Fruit fly (Drosophila melanogaster) ovary, adult (tissue): ENCODE measurements around the gene CtsL4.
A peak's percentile ranks its signal among the peaks of the same experiment; 100 is the strongest.

Source experiments
- CG17801 ChIP-seq: fragments of 200-800 bp; optimal IDR thresholded peaks from 2 replicates; lab custom pipeline; 2019; ENCODE audit warnings: missing biosample characterization, mild to moderate bottlenecking, missing genetic modification characterization, moderate library complexity; ENCODE audit not compliant: partially characterized antibody

CtsL4 gene

DNA sequence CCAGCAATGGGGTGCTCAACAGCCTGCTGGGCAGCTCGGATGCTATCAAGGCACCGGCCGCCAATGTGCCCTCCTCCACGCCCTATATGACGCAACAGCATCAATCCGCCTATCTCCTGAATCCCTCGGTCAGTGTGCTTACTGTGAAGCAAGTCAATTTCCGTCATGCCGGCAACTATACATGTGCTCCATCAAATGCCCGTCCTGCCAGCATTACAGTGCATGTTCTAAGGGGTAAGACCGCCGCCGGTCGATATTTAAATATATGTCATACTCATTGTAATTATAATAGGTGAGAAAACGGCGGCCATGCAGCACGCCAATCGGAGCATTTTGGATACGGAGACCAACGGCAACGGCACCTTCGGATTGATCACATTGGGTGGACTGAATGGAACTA is 22.2 kb upstream of the CtsL4 start:
- TF ChIP-seq CG17801 = no peak

DNA sequence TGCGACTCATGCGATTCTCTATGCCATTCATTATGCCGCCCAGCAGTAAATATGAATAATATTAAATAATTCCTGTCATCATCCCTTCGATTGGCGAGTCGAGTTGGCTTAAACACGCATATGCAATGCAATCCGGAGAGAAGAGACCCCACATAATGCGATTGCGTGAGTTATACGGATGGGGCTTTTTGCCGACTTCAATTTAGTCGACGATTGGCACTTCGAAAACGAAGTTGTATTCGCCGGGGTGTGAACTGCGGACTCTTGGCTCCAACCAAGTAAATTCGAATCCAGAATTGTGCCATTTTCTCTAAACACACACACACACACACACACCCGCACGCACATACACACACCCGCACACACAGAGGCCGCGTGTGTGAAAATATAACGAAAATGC is 19.9 kb upstream of the CtsL4 start:
- no peak for TF ChIP-seq CG17801

DNA sequence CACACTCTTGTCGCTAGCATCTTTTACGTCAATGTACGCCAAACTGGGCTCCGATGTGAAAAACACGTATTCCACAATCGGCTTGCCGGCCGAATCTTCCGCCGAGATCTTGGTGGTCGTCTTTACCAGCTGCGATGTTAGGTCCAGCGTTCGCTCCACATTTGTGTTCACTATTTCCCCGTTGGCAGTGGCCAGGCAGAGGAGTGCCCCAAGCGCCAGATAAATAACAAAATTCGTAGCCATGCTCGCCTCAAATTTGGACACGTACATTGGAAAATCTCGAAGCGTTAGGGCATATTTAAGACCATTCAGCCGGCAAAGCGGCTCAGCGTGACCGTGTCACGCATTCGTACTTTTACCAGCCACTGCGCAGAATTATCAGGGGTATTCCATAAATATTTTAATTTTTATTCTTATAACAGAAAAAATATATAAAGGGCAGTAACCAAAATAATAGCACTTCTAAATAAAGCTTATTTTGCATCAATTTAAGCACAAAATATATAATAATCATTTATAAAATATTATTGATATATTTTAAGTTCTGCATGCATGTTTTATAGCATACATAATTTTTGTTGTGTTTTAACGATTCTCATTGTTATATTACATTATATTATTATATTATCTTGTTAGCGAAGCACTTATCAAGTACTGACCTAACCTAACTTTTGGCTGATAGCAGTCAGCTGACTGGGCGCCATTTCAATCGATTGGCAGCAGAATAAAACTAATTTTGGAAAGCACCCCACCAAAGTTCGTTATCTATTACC is 19.3 kb upstream of the CtsL4 start, which contains the start of the genes CG33303 and dpr19:
Gene CG33303, minus strand, starts transcription at position 294 of the 773 bp plus-strand sequence.
Gene dpr19, plus strand, starts transcription at position 705 of the 773 bp plus-strand sequence.
- peak; percentile 59 for TF ChIP-seq CG17801

DNA sequence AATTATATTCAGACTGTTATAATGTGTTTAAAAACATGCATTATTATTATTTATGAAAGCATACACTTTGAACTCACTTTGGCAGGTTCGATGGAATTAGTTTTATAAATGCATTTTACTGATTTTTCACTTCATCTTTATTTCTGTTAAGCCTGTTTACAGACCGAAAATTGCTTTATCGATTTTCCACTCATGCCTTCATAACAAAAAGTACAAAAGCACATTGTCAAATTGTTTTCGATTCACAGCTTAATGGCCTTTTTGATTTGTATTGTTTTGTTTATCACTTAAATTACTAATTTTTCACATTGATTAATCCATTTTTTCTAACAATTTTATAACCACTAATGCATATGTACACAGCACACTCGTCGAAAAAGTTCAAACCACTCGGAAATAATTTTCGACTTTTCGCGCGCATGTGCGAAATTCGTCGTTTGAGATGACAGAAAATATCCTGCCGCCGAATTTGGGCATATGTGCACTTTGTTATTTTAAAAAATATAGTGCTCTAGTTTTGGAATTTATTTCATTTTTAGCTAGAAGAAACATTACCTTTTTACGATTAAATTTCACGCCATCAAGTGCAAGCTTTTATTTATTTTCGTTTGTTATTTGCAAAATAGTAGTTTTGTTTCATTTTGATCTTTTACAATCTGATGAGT is 17.3 kb upstream of the CtsL4 start, which contains the start of gene rho-5:
Gene rho-5, minus strand, starts transcription at position 296 of the 665 bp plus-strand sequence.
- TF ChIP-seq CG17801 = no peak

DNA sequence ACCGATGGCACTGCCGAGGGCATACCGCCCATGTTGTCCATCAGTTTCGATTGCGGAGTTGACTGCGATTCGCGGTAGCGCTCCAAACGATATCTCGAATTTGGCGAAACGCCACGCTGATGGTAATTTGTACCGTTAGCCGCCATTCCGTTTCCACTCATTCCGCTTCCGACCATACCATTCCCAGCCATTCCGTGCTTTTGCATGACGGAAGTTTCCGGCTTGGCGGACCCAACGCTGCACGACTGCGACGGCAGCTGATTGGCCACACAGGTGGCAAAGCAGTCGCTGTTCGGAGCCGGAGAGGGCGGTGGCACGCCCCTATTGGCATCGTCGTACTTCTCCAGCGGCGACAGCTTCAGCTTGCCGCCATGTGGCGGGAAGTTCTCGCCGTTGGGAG is 15.9 kb upstream of the CtsL4 start:
- no peak for TF ChIP-seq CG17801

DNA sequence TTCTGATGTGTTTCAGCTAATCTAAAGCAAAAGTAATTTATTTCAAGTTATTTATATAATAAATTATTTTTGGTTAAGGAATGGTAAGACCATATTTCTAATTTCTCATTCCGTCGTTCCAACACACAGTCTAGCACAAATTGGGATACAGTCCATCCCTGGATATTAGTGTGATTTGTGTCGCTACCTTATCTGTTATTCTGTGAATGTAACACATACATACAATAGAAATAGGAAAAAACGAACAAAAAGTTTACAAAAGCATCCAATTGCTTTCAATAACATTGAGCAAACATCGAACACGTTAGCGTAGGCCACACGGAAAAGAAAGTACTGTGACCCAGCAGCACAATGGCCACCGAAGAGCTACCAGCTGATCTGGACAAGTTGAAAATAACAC is 10.1 kb upstream of the CtsL4 start, which contains the start of gene CG5056:
Gene CG5056, plus strand, starts transcription at position 168 of the 400 bp plus-strand sequence.
- peak; percentile 67 for TF ChIP-seq CG17801

DNA sequence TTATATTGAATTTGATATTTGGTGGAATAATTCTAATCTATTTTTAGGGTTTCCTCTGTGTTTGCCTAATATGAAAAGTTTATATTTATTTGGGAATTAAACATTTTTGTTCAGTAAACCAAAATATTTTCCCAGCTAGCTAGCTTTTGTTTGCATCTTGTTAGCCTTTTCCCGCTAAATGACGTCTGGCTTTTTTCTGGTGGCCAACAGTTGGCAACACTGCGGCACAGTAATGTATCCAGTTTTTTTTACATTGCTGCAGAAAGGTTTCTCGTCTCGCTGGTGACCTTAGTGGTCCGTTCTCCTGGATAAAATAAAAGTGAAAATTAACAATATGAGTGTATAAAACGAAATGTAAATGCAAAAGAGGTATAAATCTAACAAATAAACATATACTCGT is 7.8 kb upstream of the CtsL4 start, which contains the start of gene lft:
Gene lft, plus strand, starts transcription at position 243 of the 400 bp plus-strand sequence.
- no peak for TF ChIP-seq CG17801

DNA sequence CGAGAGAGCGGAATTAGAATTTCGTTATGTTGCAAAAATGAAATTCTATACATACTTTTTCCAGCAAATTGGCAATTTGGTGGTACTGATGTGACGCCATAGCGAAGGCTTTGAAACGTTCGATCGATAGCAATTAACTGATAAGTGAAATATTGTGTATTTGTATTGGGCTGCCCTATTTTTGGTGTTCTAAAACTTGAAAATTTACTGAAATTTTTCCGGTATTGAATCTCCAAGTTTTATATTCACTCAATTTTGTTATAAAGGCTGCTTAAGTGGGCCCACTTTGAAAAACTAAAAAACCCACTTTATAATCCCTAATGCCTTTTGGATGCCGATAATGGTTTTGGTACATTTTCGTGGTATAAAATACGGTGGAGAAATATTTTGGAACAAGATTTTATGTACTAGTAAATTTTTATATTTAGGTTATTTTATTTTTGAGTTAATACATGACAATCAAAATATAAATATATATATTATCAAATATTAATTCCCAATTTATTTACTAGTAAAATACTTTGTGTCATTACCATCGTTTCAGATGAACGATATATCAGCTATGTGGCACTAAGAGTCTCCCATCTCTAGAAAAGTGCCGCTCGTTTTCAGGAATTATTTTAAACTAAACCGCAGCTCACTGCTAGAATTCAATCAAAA is 6.1 kb upstream of the CtsL4 start, which contains the start of the genes Cand1 and pim:
Gene Cand1, minus strand, starts transcription at position 300 of the 660 bp plus-strand sequence.
Gene pim, plus strand, starts transcription at position 582 of the 660 bp plus-strand sequence.
- no peak for TF ChIP-seq CG17801

DNA sequence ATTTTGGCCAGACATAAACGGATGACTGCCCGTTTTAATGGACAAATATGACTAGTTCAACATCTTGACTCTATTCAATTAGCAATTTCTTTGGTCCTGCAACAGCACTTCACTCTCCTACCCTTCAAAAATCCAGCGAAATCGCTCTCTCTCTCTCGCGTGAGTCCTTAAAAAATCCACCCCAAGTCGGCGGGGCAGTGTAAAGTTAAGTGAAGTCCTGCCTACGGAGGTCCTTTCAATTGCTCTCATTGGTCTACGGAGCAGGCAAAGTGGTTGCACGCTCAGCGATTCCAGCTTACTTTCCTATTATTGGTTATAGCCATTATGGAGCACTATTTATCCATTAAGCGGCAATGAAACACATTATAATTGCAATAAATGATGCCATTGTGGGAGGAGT is 2.5 kb downstream of the CtsL4 start, which contains the start of gene CG34367:
Gene CG34367, minus strand, starts transcription at position 35 of the 400 bp plus-strand sequence.
- TF ChIP-seq CG17801 = no peak

DNA sequence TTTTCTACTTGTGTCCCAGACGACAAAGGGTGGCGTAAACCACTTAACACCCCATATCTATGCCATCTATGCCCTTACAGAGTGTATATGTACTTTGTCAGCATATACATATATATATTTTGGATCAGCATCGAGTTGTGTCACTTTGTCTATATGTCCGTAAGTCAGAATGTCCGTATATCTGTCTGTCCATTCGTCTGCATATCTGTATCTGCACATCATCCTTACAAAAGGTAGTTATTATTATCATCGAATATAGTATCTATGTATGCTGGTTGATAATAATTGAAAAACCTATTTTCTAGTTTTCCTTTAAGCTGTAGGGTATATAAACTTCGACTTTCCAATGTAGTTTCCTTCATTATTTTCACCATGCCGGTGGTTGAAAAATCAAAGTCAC is 5.3 kb downstream of the CtsL4 start:
- no peak for TF ChIP-seq CG17801

DNA sequence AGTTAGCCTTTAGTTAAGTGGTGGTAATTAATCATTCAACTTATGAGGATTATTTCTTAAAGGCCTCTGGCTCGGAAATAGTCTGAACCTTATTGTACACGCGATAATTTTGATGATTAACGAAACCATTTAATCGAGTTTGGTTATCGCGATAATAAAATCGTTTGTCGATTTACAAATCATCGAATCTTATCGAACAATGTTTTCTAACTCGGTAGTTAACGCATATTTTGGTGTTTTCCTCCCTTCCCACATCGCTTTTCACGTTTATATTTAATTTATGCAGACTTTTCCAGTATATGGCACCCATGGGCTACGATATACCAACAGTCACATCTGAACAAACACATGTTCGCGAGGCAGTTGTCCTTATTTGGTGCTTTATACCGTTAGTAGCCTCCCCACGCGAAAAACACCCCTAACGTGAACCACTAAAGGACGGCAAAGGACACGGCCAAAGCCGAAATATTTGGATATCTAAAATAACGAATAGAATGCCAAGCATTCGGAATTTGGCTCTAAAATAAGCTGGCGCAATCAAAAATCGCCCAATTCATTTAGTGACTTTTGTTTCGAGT is 12.3 kb downstream of the CtsL4 start, which contains the start of gene Frmd5:
Gene Frmd5, plus strand, starts transcription at position 414 of the 578 bp plus-strand sequence.
- TF ChIP-seq CG17801 = no peak

DNA sequence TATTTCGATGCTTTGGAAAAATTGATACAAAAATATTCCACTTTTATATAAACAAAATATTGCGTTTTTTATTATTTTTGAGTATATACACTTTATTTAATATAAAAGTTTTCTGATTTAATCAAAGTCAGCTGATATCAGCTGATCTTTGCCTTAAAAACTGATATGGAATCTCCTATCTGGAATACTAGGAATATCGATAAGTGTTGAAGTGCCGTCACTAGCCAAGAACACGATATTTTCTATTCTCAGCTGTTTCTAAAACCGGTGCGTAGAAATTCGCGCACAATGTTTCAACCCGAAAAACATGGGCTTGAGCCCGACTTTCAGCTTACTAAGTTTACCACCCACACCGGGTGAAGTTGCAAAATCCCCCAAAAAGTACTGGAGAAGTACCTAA is 13.9 kb downstream of the CtsL4 start, which contains the start of gene Sps2:
Gene Sps2, plus strand, starts transcription at position 124 of the 400 bp plus-strand sequence.
- peak; percentile 33 for TF ChIP-seq CG17801

DNA sequence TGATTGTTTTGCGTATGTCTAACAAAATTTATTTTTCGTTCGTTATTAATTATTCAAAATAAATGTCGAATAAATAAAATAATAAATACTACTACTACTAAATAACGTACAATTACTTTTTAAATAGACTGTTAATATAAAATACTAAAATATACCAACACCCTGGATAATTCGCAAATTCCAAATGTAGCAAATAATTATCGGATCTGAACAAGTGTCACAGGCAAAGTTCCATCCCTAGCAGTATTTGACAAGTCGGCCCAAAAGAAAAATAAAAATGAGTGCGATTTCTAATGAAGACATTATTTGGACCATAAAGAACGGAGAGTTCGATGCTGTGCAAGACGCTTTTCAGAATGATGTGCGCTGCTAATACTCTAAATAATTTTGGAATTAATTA is 15.0 kb downstream of the CtsL4 start, which contains the start of gene CG31715:
Gene CG31715, plus strand, starts transcription at position 212 of the 400 bp plus-strand sequence.
- peak; percentile 33 for TF ChIP-seq CG17801

DNA sequence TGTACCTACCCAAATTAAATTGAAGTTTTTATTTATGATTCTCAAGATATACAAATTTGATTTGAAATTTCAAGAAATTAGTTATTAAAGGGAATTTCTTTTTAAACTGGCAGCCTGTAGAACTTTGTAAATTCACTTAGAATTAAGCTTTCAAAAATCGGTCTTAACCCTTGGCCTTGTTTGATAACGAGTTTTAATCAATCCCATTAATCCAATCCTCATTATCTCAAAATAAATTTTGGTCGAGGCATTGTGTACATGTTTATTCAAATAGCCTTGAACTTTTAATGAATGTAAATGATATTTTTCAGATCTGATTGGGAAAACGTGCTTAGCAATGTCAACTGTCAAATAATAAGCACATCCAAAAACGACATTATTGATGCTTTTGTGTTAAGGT is 16.6 kb downstream of the CtsL4 start:
- TF ChIP-seq CG17801 = no peak

DNA sequence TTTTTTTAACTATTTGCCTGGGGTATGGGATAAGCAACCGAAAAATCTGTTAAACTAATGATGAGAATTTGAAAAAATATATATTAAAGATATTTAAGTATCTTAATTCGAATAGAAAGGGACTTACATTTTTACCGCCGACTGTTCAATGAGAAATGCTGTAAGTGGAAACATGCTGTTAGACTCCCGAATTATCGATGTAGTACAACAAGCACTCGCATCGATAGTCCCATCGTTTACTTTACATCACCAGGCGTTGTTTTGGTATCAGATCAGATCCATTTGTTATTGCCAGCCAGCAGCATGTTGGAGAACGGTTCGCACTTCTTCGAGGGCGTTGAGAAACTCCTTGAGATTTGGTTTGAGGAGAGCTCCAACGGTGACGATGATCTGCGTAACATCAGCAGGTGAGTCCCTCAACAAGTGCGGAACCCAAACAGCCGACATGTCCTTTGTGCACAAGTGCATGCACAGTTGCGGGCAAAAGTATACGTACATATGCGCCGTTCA is 17.1 kb downstream of the CtsL4 start, which contains the start of gene SamDC:
Gene SamDC, plus strand, starts transcription at position 246 of the 510 bp plus-strand sequence.
- peak; percentile 54 for TF ChIP-seq CG17801

DNA sequence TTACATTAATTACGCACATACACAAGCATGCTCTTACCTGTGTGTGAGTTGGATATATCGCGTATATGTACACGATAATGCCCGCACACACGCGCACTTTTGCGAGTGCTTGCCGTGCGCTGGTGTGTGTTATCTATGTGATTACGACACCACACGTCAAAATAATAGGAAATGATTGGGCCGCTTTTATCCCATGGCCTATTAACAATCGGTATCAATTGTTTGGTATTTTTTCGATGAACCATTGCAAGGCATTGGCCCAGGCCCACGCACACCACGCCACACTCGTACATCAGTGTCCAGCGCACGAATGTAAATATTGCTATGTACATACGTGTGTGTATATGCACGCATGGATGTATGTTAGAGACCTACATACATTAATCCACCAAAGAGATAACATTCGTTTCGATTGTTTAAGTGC is 21.5 kb downstream of the CtsL4 start:
- peak; percentile 46 for TF ChIP-seq CG17801
